Worm (Caenorhabditis elegans) whole organism, late embryonic: ENCODE results near the gene sri-66.

ENCODE experiments used
- C08G9.2 ChIP-seq: sonication (generic microtip); optimal IDR thresholded peaks from 2 replicates; lab custom pipeline; 2016; ENCODE audit warnings: mild to moderate bottlenecking, missing genetic modification characterization, moderate library complexity, missing compliant biosample characterization
- ama-1 ChIP-seq: fragments of 150-350 bp; optimal IDR thresholded peaks from 2 replicates; lab custom pipeline; 2014
- ceh-30 ChIP-seq: fragments of 150-350 bp; optimal IDR thresholded peaks from 2 replicates; lab custom pipeline; 2014; ENCODE audit warnings: missing biosample characterization, missing genetic modification characterization
- elt-2 ChIP-seq: sonication (generic microtip); optimal IDR thresholded peaks from 2 replicates; lab custom pipeline; 2016; ENCODE audit warnings: missing genetic modification reagents, missing genetic modification characterization, missing compliant biosample characterization
- ets-4 ChIP-seq: sonication (generic microtip); optimal IDR thresholded peaks from 2 replicates; lab custom pipeline; 2016; ENCODE audit warnings: missing genetic modification characterization, missing compliant biosample characterization
- hlh-13 ChIP-seq: fragments of 200-800 bp; sonication (Bioruptor generic); optimal IDR thresholded peaks from 2 replicates; lab custom pipeline; 2018; ENCODE audit warnings: mild to moderate bottlenecking, missing genetic modification characterization, missing compliant biosample characterization
- pag-3 ChIP-seq: sonication (generic microtip); optimal IDR thresholded peaks from 2 replicates; lab custom pipeline; 2016; ENCODE audit warnings: missing compliant biosample characterization, missing genetic modification characterization, borderline replicate concordance
- pat-9 ChIP-seq: fragments of 200-800 bp; sonication (Bioruptor generic); optimal IDR thresholded peaks from 2 replicates; lab custom pipeline; 2018; ENCODE audit warnings: mild to moderate bottlenecking, missing genetic modification characterization, moderate library complexity, missing compliant biosample characterization
- tbx-7 ChIP-seq: sonication (generic microtip); optimal IDR thresholded peaks from 2 replicates; lab custom pipeline; 2016; ENCODE audit warnings: missing genotype, missing genetic modification characterization, missing compliant biosample characterization

DNA sequence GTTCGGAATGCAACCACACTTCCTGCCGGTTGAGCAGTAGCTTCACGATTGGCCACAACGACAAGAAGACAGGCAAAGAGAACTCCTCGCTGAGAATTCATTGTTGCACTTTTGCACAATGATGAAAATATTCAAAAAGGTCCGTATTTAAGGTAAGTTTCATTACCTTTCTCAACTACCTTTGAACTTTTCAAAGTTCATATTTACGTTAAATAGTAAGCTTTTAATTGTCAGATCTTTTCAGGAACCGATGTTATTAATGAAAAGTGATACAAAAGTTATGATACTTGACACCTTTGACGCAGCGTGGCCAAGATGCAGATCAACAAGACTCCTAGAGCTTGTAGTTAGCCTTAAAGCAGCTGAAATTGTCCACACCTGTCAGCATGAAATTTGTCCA, 38.7 kb upstream of the sri-66 start, which contains the start of gene F49H6.12:
- TF ChIP-seq elt-2 (tag; lab: Kevin White, UChicago) (no peak), ama-1 (lab: Kevin White, UChicago) (no peak), pat-9 (tag; lab: Kevin White, UChicago) (no peak), C08G9.2 (tag; lab: Kevin White, UChicago) (no peak), ets-4 (tag; lab: Kevin White, UChicago) (no peak), ceh-30 (tag; lab: Kevin White, UChicago) (no peak), pag-3 (no peak), hlh-13 (no peak), tbx-7 (tag; lab: Kevin White, UChicago) (no peak)
